Worm (Caenorhabditis elegans) whole organism, young adult: ENCODE data around the gene ifd-1.

Experiments
- F39B2.1 ChIP-seq: fragments of 200-800 bp; sonication (Bioruptor generic); IDR thresholded peaks from 2 replicates; pipeline ENCODE4 v1.3.6; 2022; ENCODE audit warnings: missing genetic modification reagents, missing genetic modification characterization, missing compliant biosample characterization
- F52B5.7 ChIP-seq: sonication (generic microtip); optimal IDR thresholded peaks from 2 replicates; lab custom pipeline; 2016; ENCODE audit warnings: mild to moderate bottlenecking, missing genetic modification characterization, missing compliant biosample characterization
- F57A8.1 ChIP-seq: fragments of 200-800 bp; sonication (Bioruptor generic); optimal IDR thresholded peaks from 2 replicates; lab custom pipeline; 2018; ENCODE audit warnings: mild to moderate bottlenecking, missing genetic modification characterization, moderate library complexity, missing compliant biosample characterization
- K11D2.4 ChIP-seq: fragments of 200-800 bp; sonication (Bioruptor generic); IDR thresholded peaks from 2 replicates; pipeline ENCODE4 v1.3.6; 2022; ENCODE audit warnings: missing genetic modification reagents, missing genetic modification characterization, missing compliant biosample characterization
- K12H6.12 ChIP-seq: fragments of 200-800 bp; sonication (Bioruptor generic); optimal IDR thresholded peaks from 2 replicates; lab custom pipeline; 2018; ENCODE audit warnings: mild to moderate bottlenecking, missing genetic modification characterization, missing compliant biosample characterization
- akir-1 ChIP-seq: fragments of 200-800 bp; sonication (Bioruptor generic); optimal IDR thresholded peaks from 2 replicates; lab custom pipeline; 2018; ENCODE audit warnings: mild to moderate bottlenecking, missing genetic modification characterization, moderate library complexity, missing compliant biosample characterization
- ceh-27 ChIP-seq: fragments of 200-800 bp; sonication (Bioruptor generic); optimal IDR thresholded peaks from 2 replicates; lab custom pipeline; 2018; ENCODE audit warnings: mild to moderate bottlenecking, missing genetic modification characterization, moderate library complexity, missing compliant biosample characterization
- ceh-79 ChIP-seq: sonication (generic microtip); optimal IDR thresholded peaks from 2 replicates; lab custom pipeline; 2017; ENCODE audit warnings: mild to moderate bottlenecking, missing genetic modification characterization, missing compliant biosample characterization
- chd-7 ChIP-seq: sonication (generic microtip); optimal IDR thresholded peaks from 2 replicates; lab custom pipeline; 2016; ENCODE audit warnings: mild to moderate bottlenecking, missing genetic modification characterization, moderate library complexity, missing compliant biosample characterization
- die-1 ChIP-seq: sonication (generic microtip); optimal IDR thresholded peaks from 2 replicates; lab custom pipeline; 2016; ENCODE audit warnings: missing genotype, mild to moderate bottlenecking, missing genetic modification characterization, missing compliant biosample characterization
- dox-1 ChIP-seq: fragments of 200-800 bp; sonication (Bioruptor generic); IDR thresholded peaks from 2 replicates; pipeline ENCODE4 v1.3.6; 2022; ENCODE audit warnings: missing genetic modification reagents, missing genetic modification characterization, missing compliant biosample characterization
- egrh-3 ChIP-seq: fragments of 200-800 bp; sonication (Bioruptor generic); IDR thresholded peaks from 2 replicates; pipeline ENCODE4 v1.3.6; 2022; ENCODE audit warnings: missing genetic modification reagents, missing genetic modification characterization, missing compliant biosample characterization
- ekl-4 ChIP-seq: fragments of 200-800 bp; sonication (Bioruptor generic); IDR thresholded peaks from 2 replicates; pipeline ENCODE4 v1.3.6; 2022; ENCODE audit warnings: missing genetic modification reagents, missing genetic modification characterization, missing compliant biosample characterization
- ets-4 ChIP-seq: fragments of 200-800 bp; sonication (Bioruptor generic); optimal IDR thresholded peaks from 2 replicates; lab custom pipeline; 2018; ENCODE audit warnings: mild to moderate bottlenecking, missing genetic modification characterization, missing compliant biosample characterization
- him-1 ChIP-seq: sonication (generic microtip); optimal IDR thresholded peaks from 2 replicates; lab custom pipeline; 2016; ENCODE audit warnings: missing genotype, missing genetic modification reagents, missing genetic modification characterization, missing compliant biosample characterization
- hlh-12 ChIP-seq: sonication (generic microtip); optimal IDR thresholded peaks from 2 replicates; lab custom pipeline; 2016; ENCODE audit warnings: missing genetic modification characterization, missing compliant biosample characterization
- hmg-1.2 ChIP-seq: fragments of 200-800 bp; sonication (Bioruptor generic); IDR thresholded peaks from 2 replicates; pipeline ENCODE4 v1.3.6; 2022; ENCODE audit warnings: missing genetic modification reagents, missing genetic modification characterization, missing compliant biosample characterization
- let-607 ChIP-seq, 2 experiments: fragments of 200-800 bp in 1 of 2; sonication (Bioruptor generic) in 1 of 2; sonication (generic microtip) in 1 of 2; optimal IDR thresholded peaks; 2 replicates each; lab custom pipeline; 2016 to 2018; ENCODE audit warnings: mild to moderate bottlenecking in 2 of 2, missing compliant biosample characterization in 2 of 2, missing genetic modification characterization in 2 of 2, moderate library complexity in 2 of 2, missing genotype in 1 of 2
- lin-35 ChIP-seq, 3 experiments: fragments of 150-350 bp in 2 of 3; sonication (generic microtip) in 1 of 3; optimal IDR thresholded peaks; 2 replicates each; lab custom pipeline; 2014 to 2018; ENCODE audit warnings: missing biosample characterization in 3 of 3, missing genetic modification characterization in 3 of 3, missing genetic modification reagents in 3 of 3
- lin-40 ChIP-seq: sonication (generic microtip); optimal IDR thresholded peaks from 2 replicates; lab custom pipeline; 2016; ENCODE audit warnings: missing genetic modification characterization, mild to moderate bottlenecking, missing compliant biosample characterization, missing genotype, missing genetic modification reagents
- lir-1 ChIP-seq: fragments of 200-800 bp; sonication (Bioruptor generic); conservative IDR thresholded peaks from 2 replicates; pipeline ENCODE4 v1.3.6; 2022; ENCODE audit warnings: missing genetic modification reagents, missing genetic modification characterization, missing compliant biosample characterization
- madf-3 ChIP-seq: fragments of 200-800 bp; sonication (Bioruptor generic); IDR thresholded peaks from 2 replicates; pipeline ENCODE4 v1.3.6; 2022; ENCODE audit warnings: missing genetic modification reagents, missing genetic modification characterization, missing compliant biosample characterization
- madf-8 ChIP-seq: fragments of 200-800 bp; sonication (Bioruptor generic); conservative IDR thresholded peaks from 2 replicates; pipeline ENCODE4 v1.3.6; 2022; ENCODE audit warnings: missing genetic modification reagents, missing genetic modification characterization, missing compliant biosample characterization
- mcd-1 ChIP-seq: fragments of 200-800 bp; sonication (Bioruptor generic); IDR thresholded peaks from 2 replicates; pipeline ENCODE4 v1.3.6; 2022; ENCODE audit warnings: missing genetic modification reagents, missing genetic modification characterization, missing compliant biosample characterization
- nfya-1 ChIP-seq: sonication (generic microtip); optimal IDR thresholded peaks from 2 replicates; lab custom pipeline; 2017; ENCODE audit warnings: antibody characterized with exemption, missing compliant biosample characterization, missing genetic modification characterization, borderline replicate concordance; ENCODE audit not compliant: insufficient read depth
- nfyb-1 ChIP-seq: fragments of 200-800 bp; sonication (Bioruptor generic); IDR thresholded peaks from 2 replicates; pipeline ENCODE4 v1.3.6; 2022; ENCODE audit warnings: missing genetic modification reagents, missing genetic modification characterization, missing compliant biosample characterization
- nhr-90 ChIP-seq: sonication (generic microtip); optimal IDR thresholded peaks from 2 replicates; lab custom pipeline; 2016; ENCODE audit warnings: missing genotype, mild to moderate bottlenecking, missing genetic modification characterization, missing compliant biosample characterization
- pbrm-1 ChIP-seq: fragments of 200-800 bp; sonication (Bioruptor generic); IDR thresholded peaks from 2 replicates; pipeline ENCODE4 v1.3.6; 2022; ENCODE audit warnings: missing genetic modification reagents, missing genetic modification characterization, missing compliant biosample characterization
- rec-8 ChIP-seq, 2 experiments: sonication (generic microtip); optimal IDR thresholded peaks; 2 replicates each; lab custom pipeline; 2016; ENCODE audit warnings: mild to moderate bottlenecking in 2 of 2, missing genetic modification characterization in 2 of 2, missing genetic modification reagents in 2 of 2, missing genotype in 2 of 2, missing biosample characterization in 1 of 2, missing compliant biosample characterization in 1 of 2, moderate library complexity in 1 of 2
- sdz-38 ChIP-seq: sonication (generic microtip); optimal IDR thresholded peaks from 2 replicates; lab custom pipeline; 2016; ENCODE audit warnings: missing genotype, missing genetic modification characterization, missing compliant biosample characterization
- snpc-1.1 ChIP-seq: sonication (generic microtip); optimal IDR thresholded peaks from 2 replicates; lab custom pipeline; 2017; ENCODE audit warnings: missing genetic modification characterization, mild to moderate bottlenecking, missing compliant biosample characterization, antibody characterized with exemption, moderate library complexity, missing genotype, missing genetic modification reagents; ENCODE audit not compliant: insufficient read depth
- unc-62 ChIP-seq: fragments of 150-350 bp; optimal IDR thresholded peaks from 2 replicates; lab custom pipeline; 2014; ENCODE audit warnings: missing biosample characterization, missing genetic modification reagents, missing genetic modification characterization
- zfh-2 ChIP-seq: fragments of 200-800 bp; sonication (Bioruptor generic); conservative IDR thresholded peaks from 2 replicates; pipeline ENCODE4 v1.3.6; 2022; ENCODE audit warnings: missing genetic modification reagents, missing genetic modification characterization, missing compliant biosample characterization
- ztf-18 ChIP-seq: sonication (generic microtip); optimal IDR thresholded peaks from 2 replicates; lab custom pipeline; 2016; ENCODE audit warnings: missing genotype, mild to moderate bottlenecking, missing genetic modification characterization, missing compliant biosample characterization
- ztf-28 ChIP-seq: fragments of 200-800 bp; sonication (Bioruptor generic); IDR thresholded peaks from 2 replicates; pipeline ENCODE4 v1.3.6; 2022; ENCODE audit warnings: missing genetic modification reagents, missing genetic modification characterization, missing compliant biosample characterization
- ztf-3 ChIP-seq: fragments of 200-800 bp; sonication (Bioruptor generic); optimal IDR thresholded peaks from 2 replicates; lab custom pipeline; 2018; ENCODE audit warnings: mild to moderate bottlenecking, missing genetic modification characterization, missing compliant biosample characterization

Gene ifd-1

ce11 chrX:8806070-8806799 lies 18.0 kb downstream of the ifd-1 start, which contains the start of gene R04E5.8 (continued):
- TF ChIP-seq lin-35 (GFP tag; optimal IDR thresholded peaks at IDR 0.05; lab: Kevin White, UChicago): peak in 1 of 3 experiments; percentile 21
- TF ChIP-seq hlh-12: no peak

ce11 chrX:8805475-8805874 lies 18.8 kb downstream of the ifd-1 start:
- TF ChIP-seq ztf-3 (GFP tag; lab: Kevin White, UChicago) (no peak), zfh-2 (GFP tag; lab: Robert Waterston, UW) (peak; percentile 95), egrh-3 (GFP tag; lab: Robert Waterston, UW) (peak; percentile 95), hmg-1.2 (GFP tag; lab: Robert Waterston, UW) (0 out of 2 replicates have a peak, but pooled peaks have one; percentile 16)

- TF ChIP-seq unc-62 (GFP tag; lab: Kevin White, UChicago) (no peak), chd-7 (tag; lab: Kevin White, UChicago) (peak; percentile 68), madf-3 (GFP tag; lab: Robert Waterston, UW) (0 out of 2 replicates have a peak, but pooled peaks have one; percentile 66), mcd-1 (0 out of 2 replicates have a peak, but pooled peaks have one; percentile 22), F39B2.1 (no peak), K11D2.4 (0 out of 2 replicates have a peak, but pooled peaks have one; percentile 17), nfya-1 (tag; lab: Kevin White, UChicago) (no peak), pbrm-1 (0 out of 2 replicates have a peak, but pooled peaks have one; percentile 7), ceh-27 (GFP tag; lab: Kevin White, UChicago) (peak; percentile 18), let-607 (tag; optimal IDR thresholded peaks at IDR 0.05; lab: Kevin White, UChicago) (no peak), him-1 (tag; lab: Kevin White, UChicago) (no peak), F52B5.7 (peak; percentile 24), rec-8 (tag; optimal IDR thresholded peaks at IDR 0.05; lab: Kevin White, UChicago) (no peak), F57A8.1 (no peak), die-1 (no peak), dox-1 (GFP tag; lab: Robert Waterston, UW) (0 out of 2 replicates have a peak, but pooled peaks have one; percentile 9), lin-40 (tag; lab: Kevin White, UChicago) (peak; percentile 1), nfyb-1 (0 out of 2 replicates have a peak, but pooled peaks have one; percentile 21)
Observed at ce11 chrX:8800983-8801382, 23.3 kb downstream of the ifd-1 start.

- no peak for TF ChIP-seq ztf-28 (GFP tag; lab: Robert Waterston, UW)
- no peak for TF ChIP-seq nhr-90 (tag; lab: Kevin White, UChicago)
- TF ChIP-seq ceh-79: no peak
- no peak for TF ChIP-seq hlh-12
- TF ChIP-seq snpc-1.1 (tag; lab: Kevin White, UChicago): no peak
- TF ChIP-seq nfyb-1: no peak
- TF ChIP-seq ets-4 (GFP tag; lab: Kevin White, UChicago): no peak
- TF ChIP-seq akir-1 (GFP tag; lab: Kevin White, UChicago): no peak
- TF ChIP-seq ztf-18 (tag; lab: Kevin White, UChicago): no peak
- no peak for TF ChIP-seq ekl-4 (GFP tag; lab: Robert Waterston, UW)
- TF ChIP-seq K12H6.12 (tag; lab: Kevin White, UChicago): no peak
- no peak for TF ChIP-seq madf-8 (GFP tag; lab: Robert Waterston, UW)
- no peak for TF ChIP-seq sdz-38 (tag; lab: Kevin White, UChicago)
- TF ChIP-seq lir-1: no peak
Observed at ce11 chrX:8800355-8800754, 23.9 kb downstream of the ifd-1 start.
